Fruit fly (Drosophila melanogaster) whole organism, embryonic: ENCODE measurements around the gene CG34116.

Source experiments
- Awh ChIP-seq: fragments of 200-800 bp; sonication (Bioruptor generic); IDR thresholded peaks from 2 replicates; pipeline ENCODE4, ENCODE4 v1.3.6; 2022; ENCODE audit warnings: missing biosample characterization, missing genetic modification characterization
- BEAF-32 ChIP-seq: fragments of 200-800 bp; sonication (Bioruptor generic); optimal IDR thresholded peaks from 3 replicates; lab custom pipeline; 2017; ENCODE audit warnings: missing biosample characterization, missing genetic modification characterization, mild to moderate bottlenecking, moderate library complexity, missing genetic modification reagents
- Blimp-1 ChIP-seq: fragments of 200-800 bp; sonication (Bioruptor generic); optimal IDR thresholded peaks from 3 replicates; lab custom pipeline; 2018; ENCODE audit warnings: missing biosample characterization, missing genetic modification characterization, mild to moderate bottlenecking, moderate library complexity, missing genetic modification reagents
- C15 ChIP-seq: fragments of 200-800 bp; sonication (Bioruptor generic); IDR thresholded peaks from 3 replicates; pipeline ENCODE4 v1.3.6; 2022; ENCODE audit warnings: missing biosample characterization, missing genetic modification characterization
- CG11085 ChIP-seq: fragments of 200-800 bp; sonication (Bioruptor generic); IDR thresholded peaks from 2 replicates; pipeline ENCODE4 v1.3.6; 2022; ENCODE audit warnings: missing biosample characterization, missing genetic modification characterization
- CG11723 ChIP-seq: fragments of 200-800 bp; sonication (Bioruptor generic); optimal IDR thresholded peaks from 2 replicates; lab custom pipeline; 2017; ENCODE audit warnings: missing biosample characterization, mild to moderate bottlenecking, missing genetic modification characterization
- CG13624 ChIP-seq: fragments of 200-800 bp; sonication (Bioruptor generic); optimal IDR thresholded peaks from 2 replicates; lab custom pipeline; 2016; ENCODE audit warnings: missing biosample characterization, missing genetic modification characterization
- CG1602 ChIP-seq: fragments of 200-800 bp; sonication (Bioruptor generic); optimal IDR thresholded peaks from 3 replicates; lab custom pipeline; 2016; ENCODE audit warnings: missing biosample characterization, missing genetic modification characterization
- CG16779 ChIP-seq: fragments of 200-800 bp; sonication (Bioruptor generic); IDR thresholded peaks from 2 replicates; pipeline ENCODE4 v1.3.6; 2022; ENCODE audit warnings: missing biosample characterization, missing genetic modification characterization
- CG16863 ChIP-seq: fragments of 200-800 bp; sonication (Bioruptor generic); optimal IDR thresholded peaks from 3 replicates; lab custom pipeline; 2016; ENCODE audit warnings: missing biosample characterization, missing genetic modification characterization
- CG17186 ChIP-seq: fragments of 200-800 bp; sonication (Bioruptor generic); optimal IDR thresholded peaks from 3 replicates; lab custom pipeline; 2017; ENCODE audit warnings: missing biosample characterization, missing genetic modification reagents, missing genetic modification characterization
- CG17385 ChIP-seq: fragments of 200-800 bp; sonication (Bioruptor generic); optimal IDR thresholded peaks from 3 replicates; lab custom pipeline; 2018; ENCODE audit warnings: missing biosample characterization, mild to moderate bottlenecking, missing genetic modification characterization
- CG2120 ChIP-seq: fragments of 200-800 bp; sonication (Bioruptor generic); optimal IDR thresholded peaks from 3 replicates; lab custom pipeline; 2016; ENCODE audit warnings: missing biosample characterization, missing genetic modification characterization
- CG2889 ChIP-seq: fragments of 200-800 bp; sonication (Bioruptor generic); IDR thresholded peaks from 3 replicates; pipeline ENCODE4 v1.3.6; 2022; ENCODE audit warnings: missing biosample characterization, missing genetic modification characterization
- CG3407 ChIP-seq: fragments of 200-800 bp; sonication (Bioruptor generic); optimal IDR thresholded peaks from 2 replicates; lab custom pipeline; 2018; ENCODE audit warnings: missing biosample characterization, mild to moderate bottlenecking, missing genetic modification characterization
- CG8478 ChIP-seq: fragments of >200 bp; optimal IDR thresholded peaks from 2 replicates; lab custom pipeline; 2018
- CG9609 ChIP-seq: fragments of 200-800 bp; sonication (Bioruptor generic); optimal IDR thresholded peaks from 3 replicates; lab custom pipeline; 2016; ENCODE audit warnings: missing biosample characterization, missing genetic modification characterization
- CrebB ChIP-seq: fragments of 200-800 bp; sonication (Bioruptor generic); optimal IDR thresholded peaks from 3 replicates; lab custom pipeline; 2018; ENCODE audit warnings: missing biosample characterization, mild to moderate bottlenecking, missing genetic modification characterization
- E2f1 ChIP-seq: fragments of 200-800 bp; sonication (Bioruptor generic); IDR thresholded peaks from 2 replicates; pipeline ENCODE4 v1.3.6; 2022; ENCODE audit warnings: missing biosample characterization, missing genetic modification characterization
- Ets65A ChIP-seq: fragments of 200-800 bp; sonication (Bioruptor generic); peaks from one replicate; lab custom pipeline; 2016; ENCODE audit warnings: missing biosample characterization, missing genetic modification characterization
- H15 ChIP-seq: fragments of 200-800 bp; sonication (Bioruptor generic); IDR thresholded peaks from 3 replicates; pipeline ENCODE4 v1.3.6; 2022; ENCODE audit warnings: missing biosample characterization, missing genetic modification characterization
- HLH3B ChIP-seq: fragments of 200-800 bp; sonication (Bioruptor generic); IDR thresholded peaks from 2 replicates; pipeline ENCODE4 v1.3.6; 2022; ENCODE audit warnings: missing biosample characterization, missing genetic modification characterization
- Hey ChIP-seq: fragments of 200-800 bp; sonication (Bioruptor generic); optimal IDR thresholded peaks from 3 replicates; lab custom pipeline; 2018; ENCODE audit warnings: missing biosample characterization, mild to moderate bottlenecking, missing genetic modification characterization
- Meics ChIP-seq: fragments of 200-800 bp; sonication (Bioruptor generic); optimal IDR thresholded peaks from 2 replicates; lab custom pipeline; 2017; ENCODE audit warnings: missing biosample characterization, mild to moderate bottlenecking, missing genetic modification characterization
- Sox100B ChIP-seq: fragments of 200-800 bp; sonication (Bioruptor generic); optimal IDR thresholded peaks from 3 replicates; lab custom pipeline; 2018; ENCODE audit warnings: missing biosample characterization, mild to moderate bottlenecking, missing genetic modification characterization
- Sry-β ChIP-seq: fragments of 200-800 bp; sonication (Bioruptor generic); optimal IDR thresholded peaks from 2 replicates; lab custom pipeline; 2018; ENCODE audit warnings: missing biosample characterization, mild to moderate bottlenecking, missing genetic modification characterization, moderate library complexity
- ab ChIP-seq: fragments of 200-800 bp; sonication (Bioruptor generic); optimal IDR thresholded peaks from 2 replicates; lab custom pipeline; 2016; ENCODE audit warnings: missing biosample characterization, missing genetic modification characterization
- bbx ChIP-seq: fragments of 200-800 bp; sonication (Bioruptor generic); IDR thresholded peaks from 2 replicates; pipeline ENCODE4 v1.3.6; 2022; ENCODE audit warnings: missing biosample characterization, missing genetic modification characterization; ENCODE audit not compliant: partially characterized antibody
- br ChIP-seq: fragments of >200 bp; optimal IDR thresholded peaks from 2 replicates; lab custom pipeline; 2017
- dmrt11E ChIP-seq: fragments of 200-800 bp; sonication (Bioruptor generic); optimal IDR thresholded peaks from 3 replicates; lab custom pipeline; 2018; ENCODE audit warnings: missing biosample characterization, mild to moderate bottlenecking, missing genetic modification characterization, moderate library complexity
- dmrt99B ChIP-seq: fragments of 200-800 bp; sonication (Bioruptor generic); optimal IDR thresholded peaks from 2 replicates; lab custom pipeline; 2018; ENCODE audit warnings: missing biosample characterization, mild to moderate bottlenecking, missing genetic modification characterization, moderate library complexity
- ems ChIP-seq: fragments of 200-800 bp; sonication (Bioruptor generic); optimal IDR thresholded peaks from 3 replicates; lab custom pipeline; 2016; ENCODE audit warnings: missing biosample characterization, missing genetic modification characterization
- eve ChIP-seq, 2 experiments: fragments of >200 bp; optimal IDR thresholded peaks; 2 replicates each; lab custom pipeline; 2017; ENCODE audit warnings: missing biosample characterization in 2 of 2, missing genetic modification characterization in 2 of 2
- fd96Cb ChIP-seq: fragments of 200-800 bp; sonication (Bioruptor generic); optimal IDR thresholded peaks from 2 replicates; lab custom pipeline; 2018; ENCODE audit warnings: missing biosample characterization, mild to moderate bottlenecking, missing genetic modification characterization, moderate library complexity
- fru ChIP-seq: fragments of >200 bp; optimal IDR thresholded peaks from 2 replicates; lab custom pipeline; 2017
- knrl ChIP-seq: fragments of 200-800 bp; sonication (Bioruptor generic); IDR thresholded peaks from 3 replicates; pipeline ENCODE4 v1.3.6; 2022; ENCODE audit warnings: missing biosample characterization, missing genetic modification characterization; ENCODE audit not compliant: partially characterized antibody
- lilli ChIP-seq: fragments of 200-800 bp; sonication (Bioruptor generic); optimal IDR thresholded peaks from 3 replicates; lab custom pipeline; 2016; ENCODE audit warnings: missing biosample characterization, missing genetic modification characterization
- nmo ChIP-seq: fragments of 200-800 bp; sonication (Bioruptor generic); optimal IDR thresholded peaks from 2 replicates; lab custom pipeline; 2018; ENCODE audit warnings: missing biosample characterization, mild to moderate bottlenecking, missing genetic modification characterization, moderate library complexity
- pho ChIP-seq: fragments of 200-800 bp; sonication (Bioruptor generic); optimal IDR thresholded peaks from 2 replicates; lab custom pipeline; 2016; ENCODE audit warnings: missing biosample characterization, missing genetic modification characterization
- pum ChIP-seq: fragments of 200-800 bp; sonication (Bioruptor generic); optimal IDR thresholded peaks from 2 replicates; lab custom pipeline; 2016; ENCODE audit warnings: missing biosample characterization, missing genetic modification characterization
- ranshi ChIP-seq: fragments of 200-800 bp; sonication (Bioruptor generic); IDR thresholded peaks from 2 replicates; pipeline ENCODE4 v1.3.6; 2022; ENCODE audit warnings: missing biosample characterization, missing genetic modification characterization
- repo ChIP-seq: fragments of 200-800 bp; sonication (Bioruptor generic); optimal IDR thresholded peaks from 2 replicates; lab custom pipeline; 2016; ENCODE audit warnings: missing biosample characterization, missing genetic modification characterization
- row ChIP-seq: fragments of 200-800 bp; sonication (Bioruptor generic); IDR thresholded peaks from 3 replicates; pipeline ENCODE4 v1.3.6; 2022; ENCODE audit warnings: missing biosample characterization, missing genetic modification characterization
- seq ChIP-seq: fragments of 200-800 bp; sonication (Bioruptor generic); IDR thresholded peaks from 2 replicates; pipeline ENCODE4 v1.3.6; 2022; ENCODE audit warnings: missing biosample characterization, missing genetic modification characterization
- sob ChIP-seq: fragments of 200-800 bp; sonication (Bioruptor generic); IDR thresholded peaks from 2 replicates; pipeline ENCODE4 v1.3.6; 2022; ENCODE audit warnings: missing biosample characterization, missing genetic modification characterization
- sr ChIP-seq: fragments of 200-800 bp; sonication (Bioruptor generic); IDR thresholded peaks from 3 replicates; pipeline ENCODE4 v1.3.6; 2022; ENCODE audit warnings: missing biosample characterization, missing genetic modification characterization
- tna ChIP-seq: fragments of 200-800 bp; sonication (Bioruptor generic); IDR thresholded peaks from 2 replicates; pipeline ENCODE4 v1.3.6; 2022; ENCODE audit warnings: missing biosample characterization, missing genetic modification characterization; ENCODE audit not compliant: partially characterized antibody
- toy ChIP-seq: fragments of 200-800 bp; sonication (Bioruptor generic); IDR thresholded peaks from 2 replicates; pipeline ENCODE4 v1.3.6; 2022; ENCODE audit warnings: missing biosample characterization, missing genetic modification characterization
- tup ChIP-seq: fragments of 200-800 bp; sonication (Bioruptor generic); optimal IDR thresholded peaks from 2 replicates; lab custom pipeline; 2016; ENCODE audit warnings: missing biosample characterization, mild to moderate bottlenecking, missing genetic modification characterization, moderate library complexity
- usp ChIP-seq: fragments of >200 bp; optimal IDR thresholded peaks from 2 replicates; lab custom pipeline; 2017; ENCODE audit warnings: missing biosample characterization, missing genetic modification characterization
- zf30C ChIP-seq: fragments of 200-800 bp; sonication (Bioruptor generic); optimal IDR thresholded peaks from 3 replicates; lab custom pipeline; 2018; ENCODE audit warnings: missing biosample characterization, mild to moderate bottlenecking, missing genetic modification characterization

Gene CG34116

dm6 chr3L:19794203-19794802 lies 11.5 kb downstream of the CG34116 start (continued):
- TF ChIP-seq CG1602 (GFP tag; lab: Kevin White, UChicago) (peak; percentile 73), row (GFP tag; lab: Robert Waterston, UW) (peak; percentile 90), H15 (GFP tag; lab: Robert Waterston, UW) (peak; percentile 60; the same call in 1 of the 3 replicates), CG13624 (GFP tag; lab: Kevin White, UChicago) (peak; percentile 85), dmrt11E (peak; percentile 66), Sox100B (peak; percentile 94), CG8478 (lab: Kevin White, UChicago) (no peak), C15 (GFP tag; lab: Robert Waterston, UW) (0 out of 3 replicates have a peak, but pooled peaks have one; percentile 11), CG2889 (GFP tag; lab: Robert Waterston, UW) (0 out of 3 replicates have a peak, but pooled peaks have one; percentile 15), Awh (GFP tag; lab: Robert Waterston, UW) (peak; percentile 68), Ets65A (GFP tag; lab: Kevin White, UChicago) (peak; percentile 96), CG11723 (GFP tag; lab: Kevin White, UChicago) (peak; percentile 91), knrl (GFP tag; lab: Robert Waterston, UW) (no peak), zf30C (no peak), Blimp-1 (peak; percentile 74), ems (GFP tag; lab: Kevin White, UChicago) (peak; percentile 72), usp (no peak), BEAF-32 (GFP tag; lab: Kevin White, UChicago) (no peak), dmrt99B (peak; percentile 91), CG9609 (GFP tag; lab: Kevin White, UChicago) (peak; percentile 69), fru (no peak), CrebB (peak; percentile 65), Sry-β (GFP tag; lab: Kevin White, UChicago) (peak; percentile 30), ranshi (GFP tag; lab: Robert Waterston, UW) (peak; percentile 43), repo (peak; percentile 69), CG17385 (GFP tag; lab: Kevin White, UChicago) (peak; percentile 87), E2f1 (GFP tag; lab: Robert Waterston, UW) (peak; percentile 68), nmo (peak; percentile 92), pho (peak; percentile 81), HLH3B (GFP tag; lab: Robert Waterston, UW) (peak; percentile 63), CG2120 (GFP tag; lab: Kevin White, UChicago) (peak; percentile 90), CG17186 (GFP tag; lab: Kevin White, UChicago) (peak; percentile 33), eve (GFP tag; optimal IDR thresholded peaks at IDR 0.05; lab: Kevin White, UChicago) (no peak), seq (GFP tag; lab: Robert Waterston, UW) (peak; percentile 76), pum (GFP tag; lab: Kevin White, UChicago) (peak; percentile 49), CG16863 (GFP tag; lab: Kevin White, UChicago) (peak; percentile 79), br (no peak), Meics (GFP tag; lab: Kevin White, UChicago) (peak; percentile 94), tup (GFP tag; lab: Kevin White, UChicago) (peak; percentile 54), bbx (GFP tag; lab: Robert Waterston, UW) (peak; percentile 62; the same call in 1 of the 2 replicates), fd96Cb (tag; lab: Kevin White, UChicago) (peak; percentile 75), toy (0 out of 2 replicates have a peak, but pooled peaks have one; percentile 54), tna (GFP tag; lab: Robert Waterston, UW) (peak; percentile 18; the same call in 1 of the 2 replicates), lilli (peak; percentile 90), sob (GFP tag; lab: Robert Waterston, UW) (peak; percentile 75), sr (peak; percentile 19; the same call in 1 of the 3 replicates), CG3407 (GFP tag; lab: Kevin White, UChicago) (peak; percentile 73), CG16779 (peak; percentile 63; the same call in 1 of the 2 replicates), CG11085 (GFP tag; lab: Robert Waterston, UW) (0 out of 2 replicates have a peak, but pooled peaks have one; percentile 31), Hey (tag; lab: Kevin White, UChicago) (peak; percentile 70), ab (peak; percentile 64)
